Fruit fly (Drosophila melanogaster) S2 (cell line): ENCODE results near the gene Prosbeta7.

Experiments used
- CG8478 ChIP-seq: fragments of >200 bp; optimal IDR thresholded peaks from 2 replicates; lab custom pipeline; 2018
- CTCF ChIP-seq, 2 experiments: fragments of >200 bp; optimal IDR thresholded peaks; 2 replicates each; lab custom pipeline; 2018

The Prosbeta7 gene

DNA sequence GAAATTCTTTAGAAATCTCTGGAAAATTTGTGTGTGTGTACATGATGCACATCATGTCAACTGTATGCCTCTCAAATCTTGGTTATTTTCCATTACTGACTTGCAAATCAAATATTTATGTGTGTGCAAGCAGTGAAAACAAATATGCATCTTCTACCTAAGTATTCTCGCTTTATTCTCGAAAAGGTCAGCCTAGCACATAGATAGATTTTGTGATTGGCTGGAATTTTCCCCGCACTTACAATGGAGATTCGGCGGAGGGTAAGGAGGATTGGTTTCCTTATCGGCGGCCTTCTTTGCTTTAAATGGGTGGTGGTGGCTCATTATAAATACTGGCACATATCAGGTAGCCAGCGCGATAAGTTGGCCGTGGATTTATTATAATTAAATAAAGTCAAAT, 30.3 kb downstream of the Prosbeta7 start:
- no peak for TF ChIP-seq CG8478 (lab: Kevin White, UChicago)
- no peak for TF ChIP-seq CTCF (optimal IDR thresholded peaks at IDR 0.05; lab: Kevin White, UChicago)

DNA sequence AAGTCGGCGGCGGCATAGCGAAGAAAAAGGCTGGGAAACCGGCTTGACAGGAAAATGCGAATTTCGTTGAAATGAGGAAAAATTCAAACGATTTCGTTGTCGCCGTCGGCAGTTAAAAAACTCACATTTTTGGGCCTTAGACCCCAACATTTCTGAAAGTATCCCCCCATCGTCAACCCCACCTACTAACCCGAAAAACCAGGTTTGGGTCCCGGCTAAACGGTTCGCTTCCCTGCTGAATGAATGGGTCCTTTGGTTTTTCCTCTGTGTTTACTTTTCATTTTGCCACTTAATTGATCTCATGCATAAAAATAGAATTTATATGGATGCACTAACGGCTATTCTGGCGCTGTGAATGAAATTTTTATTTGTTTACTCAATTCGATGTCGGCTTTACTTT, 32.0 kb downstream of the Prosbeta7 start:
- peak in 1 of 2 experiments; percentile 39 for TF ChIP-seq CTCF (optimal IDR thresholded peaks at IDR 0.05; lab: Kevin White, UChicago)
- TF ChIP-seq CG8478 (lab: Kevin White, UChicago) = no peak

DNA sequence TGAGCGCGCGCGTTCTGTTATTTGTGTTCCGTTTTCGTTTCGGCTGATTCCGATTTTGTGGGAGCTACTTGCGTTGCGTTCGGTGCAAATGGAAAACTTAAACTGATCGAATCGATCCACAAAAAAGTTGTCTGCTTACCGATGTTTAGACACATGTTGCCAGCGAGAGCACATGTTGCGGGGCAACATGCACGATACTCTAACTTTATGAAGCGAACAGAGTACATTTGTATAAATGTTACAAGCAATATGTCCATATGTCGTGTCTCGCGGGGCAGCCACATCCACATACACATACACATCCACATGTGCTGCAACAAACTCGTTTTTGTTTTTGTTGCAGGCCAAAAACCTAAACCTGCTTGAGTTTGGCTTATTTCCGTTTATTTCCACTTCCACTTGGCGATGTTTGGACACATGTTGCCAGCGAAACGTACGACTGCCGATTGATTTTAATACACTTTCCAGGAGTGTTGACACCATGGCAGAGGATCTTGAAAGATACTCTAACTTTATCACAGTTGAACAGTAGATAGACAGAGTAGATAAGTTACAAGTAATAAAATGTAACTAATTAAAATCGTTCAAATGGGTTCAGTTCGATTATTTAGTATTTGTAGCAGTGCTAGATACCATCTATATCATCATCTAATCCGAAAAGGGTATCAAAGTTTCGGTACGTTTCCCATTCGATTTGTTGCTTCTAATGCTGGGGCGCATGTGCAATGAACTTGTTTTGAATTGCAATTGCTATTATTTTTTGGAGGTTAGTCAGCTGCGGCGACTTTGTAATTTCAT, 34.2 kb downstream of the Prosbeta7 start:
- TF ChIP-seq CTCF (optimal IDR thresholded peaks at IDR 0.05; lab: Kevin White, UChicago) = no peak
- no peak for TF ChIP-seq CG8478 (lab: Kevin White, UChicago)

DNA sequence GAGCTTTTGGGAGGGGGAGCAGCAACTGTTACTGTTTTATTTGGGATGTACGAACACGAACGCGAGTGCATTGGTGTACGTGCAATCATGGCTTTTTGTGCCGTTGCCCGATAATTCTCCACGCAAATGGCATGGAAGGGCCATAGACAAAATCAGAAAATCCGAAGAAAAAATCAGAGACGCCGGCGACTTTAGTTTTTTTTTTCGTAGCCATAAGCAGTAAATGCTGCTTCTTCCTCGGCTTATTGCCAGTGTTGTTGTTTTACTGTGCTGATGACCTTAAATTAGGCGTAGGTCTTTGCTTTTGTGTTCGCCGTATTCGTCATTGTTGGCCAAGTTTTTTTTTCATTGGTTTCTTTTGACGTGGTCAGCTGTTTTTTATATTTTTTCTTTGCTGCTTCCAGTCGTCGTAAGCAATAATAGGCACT, 36.0 kb downstream of the Prosbeta7 start:
- TF ChIP-seq CG8478 (lab: Kevin White, UChicago) = no peak
- no peak for TF ChIP-seq CTCF (optimal IDR thresholded peaks at IDR 0.05; lab: Kevin White, UChicago)

DNA sequence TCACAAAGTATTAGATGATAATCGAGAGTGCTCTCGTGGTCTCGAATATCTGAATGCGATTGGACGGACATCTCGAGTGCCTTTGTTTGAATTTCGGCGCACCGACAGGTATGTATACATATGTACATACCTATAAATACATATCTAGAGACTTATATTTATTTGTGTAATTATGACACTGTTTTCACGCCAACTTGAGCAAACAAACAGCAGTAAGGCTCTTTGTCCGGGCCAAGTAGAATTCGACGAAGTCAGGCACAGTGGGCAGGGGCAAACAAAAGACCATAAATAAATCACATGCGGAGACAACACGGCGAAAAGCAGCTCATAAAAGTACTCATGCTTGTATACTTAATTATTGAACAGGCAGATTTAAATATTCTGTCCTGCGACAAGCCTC, 37.5 kb downstream of the Prosbeta7 start:
- TF ChIP-seq CTCF (optimal IDR thresholded peaks at IDR 0.05; lab: Kevin White, UChicago) (no peak), CG8478 (lab: Kevin White, UChicago) (no peak)

DNA sequence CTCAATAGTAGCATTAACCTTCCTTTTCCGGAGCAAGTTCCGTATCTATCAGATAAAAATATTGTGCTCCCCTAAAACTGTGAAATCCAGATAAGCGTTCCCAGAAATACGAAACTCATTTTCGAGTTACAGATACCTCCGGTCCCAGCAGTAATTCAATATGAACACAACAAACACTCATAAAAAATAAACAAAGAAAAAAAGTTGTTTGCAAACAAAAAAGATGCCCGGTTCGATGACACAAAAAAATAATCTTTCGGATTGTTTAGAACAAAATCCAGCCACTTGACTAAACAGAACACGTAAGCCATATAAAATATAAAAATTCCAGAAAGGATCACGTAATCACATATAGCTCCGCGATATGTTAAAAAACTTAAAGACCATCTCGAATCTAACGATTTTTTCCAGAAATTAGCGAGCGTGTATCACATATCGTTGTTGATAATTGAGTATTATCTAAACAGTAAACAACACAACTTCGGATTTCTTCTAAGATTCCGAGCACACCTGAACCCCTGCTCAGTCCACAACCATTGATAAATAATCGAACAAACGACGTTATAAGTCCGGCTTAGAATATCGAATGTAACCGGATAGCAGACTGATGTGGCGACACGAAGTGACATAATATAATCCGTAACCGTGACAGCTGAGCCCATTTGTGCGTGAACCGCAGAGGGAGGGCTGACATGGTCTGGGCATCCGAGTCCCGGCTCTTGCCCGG, 38.9 kb downstream of the Prosbeta7 start:
- no peak for TF ChIP-seq CG8478 (lab: Kevin White, UChicago)
- TF ChIP-seq CTCF (optimal IDR thresholded peaks at IDR 0.05; lab: Kevin White, UChicago) = no peak

DNA sequence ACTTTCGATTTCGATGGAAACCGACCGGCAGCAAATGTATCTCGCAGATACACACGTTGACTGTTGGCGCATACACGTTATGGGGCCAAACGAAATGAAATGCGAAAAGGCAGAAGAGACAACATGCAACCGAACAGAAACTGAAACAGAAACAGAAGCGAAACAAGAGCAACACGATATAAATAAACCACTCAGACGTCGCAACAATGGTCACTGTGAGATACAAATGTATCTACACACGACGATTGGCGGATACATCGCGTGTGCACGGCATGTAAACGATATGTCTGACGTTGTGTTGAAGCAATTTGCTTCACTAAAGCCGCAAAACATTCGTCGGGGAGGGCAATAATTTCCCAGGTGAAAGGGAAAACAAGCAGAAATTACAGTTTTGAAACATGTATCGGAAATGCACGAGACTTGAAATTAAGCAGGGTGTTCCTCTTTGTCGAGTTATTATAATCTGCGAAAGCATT, 40.5 kb downstream of the Prosbeta7 start:
- TF ChIP-seq CG8478 (lab: Kevin White, UChicago) (no peak), CTCF (optimal IDR thresholded peaks at IDR 0.05; lab: Kevin White, UChicago) (no peak)

DNA sequence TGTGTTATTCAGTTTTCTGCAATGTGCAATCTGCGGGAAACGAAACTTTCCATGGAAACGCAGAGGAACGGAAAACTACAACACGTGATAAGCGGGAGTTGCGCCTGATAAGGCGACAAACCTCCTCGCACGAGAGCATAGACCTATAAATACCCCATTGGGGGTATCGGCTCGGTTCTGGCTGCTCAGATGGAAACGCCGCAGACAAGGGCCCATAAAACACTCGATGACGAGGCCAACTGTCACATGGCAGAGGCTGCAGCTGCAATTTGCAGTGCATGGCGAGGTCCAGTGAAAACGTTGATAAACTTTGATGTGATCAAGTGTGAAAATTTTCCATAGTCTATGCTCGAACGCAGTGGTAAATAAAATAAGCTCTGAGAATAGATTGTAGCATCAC, 41.4 kb downstream of the Prosbeta7 start:
- TF ChIP-seq CTCF (optimal IDR thresholded peaks at IDR 0.05; lab: Kevin White, UChicago) = no peak
- TF ChIP-seq CG8478 (lab: Kevin White, UChicago) = no peak

DNA sequence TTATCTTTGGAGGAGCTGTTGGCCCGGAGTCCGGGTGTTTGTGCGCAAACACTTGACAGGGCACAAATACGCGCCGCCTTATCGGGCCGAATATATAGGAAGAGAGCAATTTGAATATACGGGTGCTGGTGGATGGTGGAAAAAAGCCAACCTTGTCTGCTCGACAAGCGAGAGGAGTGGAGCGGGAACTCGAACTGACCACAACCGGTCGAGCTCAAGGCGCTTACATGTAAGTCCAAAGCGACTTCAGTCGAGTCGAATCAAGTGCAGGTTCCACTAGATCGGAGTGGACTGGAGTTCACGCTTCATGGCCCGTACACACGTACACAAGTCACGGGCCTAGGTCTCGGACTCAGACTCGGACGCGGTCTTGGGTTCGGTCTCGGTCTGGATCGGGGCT, 42.3 kb downstream of the Prosbeta7 start:
- no peak for TF ChIP-seq CG8478 (lab: Kevin White, UChicago)
- TF ChIP-seq CTCF (optimal IDR thresholded peaks at IDR 0.05; lab: Kevin White, UChicago) = no peak

DNA sequence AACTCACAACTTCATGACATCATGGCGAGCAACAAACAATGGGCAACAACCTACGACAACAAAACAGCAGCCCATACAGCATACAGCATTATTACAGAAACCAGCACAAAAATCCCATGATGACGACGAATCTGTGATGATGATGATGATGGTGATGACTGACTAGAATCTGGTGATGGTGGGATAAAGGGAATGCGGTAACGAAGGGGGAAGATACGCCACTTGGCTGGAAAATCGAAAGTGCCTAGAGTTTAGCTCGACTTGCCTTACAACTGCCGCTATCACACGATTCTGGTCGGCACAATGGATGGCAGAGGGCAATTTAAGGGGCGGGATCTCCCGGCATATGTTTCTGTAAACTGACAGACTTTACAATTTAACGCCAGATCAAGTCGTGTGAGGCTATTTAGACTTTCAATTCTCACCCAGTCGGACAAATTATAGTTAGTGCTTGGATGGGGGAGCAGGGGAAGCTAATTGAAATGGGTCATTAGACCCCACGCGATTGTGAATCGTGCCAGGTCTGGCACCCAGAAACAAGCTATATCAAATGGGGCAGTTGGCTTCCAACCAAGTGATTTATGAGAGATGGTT, 43.0 kb downstream of the Prosbeta7 start:
- TF ChIP-seq CG8478 (lab: Kevin White, UChicago) = no peak
- no peak for TF ChIP-seq CTCF (optimal IDR thresholded peaks at IDR 0.05; lab: Kevin White, UChicago)

DNA sequence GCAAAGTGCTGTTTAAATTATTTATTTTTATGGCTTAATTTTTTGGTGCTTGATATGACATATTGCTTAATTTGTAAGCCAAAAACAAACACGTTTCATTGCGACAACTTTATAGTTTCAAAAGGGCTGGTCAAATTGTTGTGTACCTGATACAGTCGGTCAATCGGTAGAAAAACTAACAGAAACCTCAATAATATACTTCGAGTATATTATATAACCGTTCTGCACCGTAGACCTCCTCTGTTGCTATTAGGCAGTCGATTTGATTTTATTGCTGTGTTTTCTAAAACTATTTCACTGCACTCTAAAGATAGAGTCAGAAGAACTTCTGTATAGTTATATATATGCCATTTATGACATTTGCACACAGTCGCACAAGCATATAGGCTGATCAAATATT, 47.9 kb downstream of the Prosbeta7 start:
- no peak for TF ChIP-seq CTCF (optimal IDR thresholded peaks at IDR 0.05; lab: Kevin White, UChicago)

DNA sequence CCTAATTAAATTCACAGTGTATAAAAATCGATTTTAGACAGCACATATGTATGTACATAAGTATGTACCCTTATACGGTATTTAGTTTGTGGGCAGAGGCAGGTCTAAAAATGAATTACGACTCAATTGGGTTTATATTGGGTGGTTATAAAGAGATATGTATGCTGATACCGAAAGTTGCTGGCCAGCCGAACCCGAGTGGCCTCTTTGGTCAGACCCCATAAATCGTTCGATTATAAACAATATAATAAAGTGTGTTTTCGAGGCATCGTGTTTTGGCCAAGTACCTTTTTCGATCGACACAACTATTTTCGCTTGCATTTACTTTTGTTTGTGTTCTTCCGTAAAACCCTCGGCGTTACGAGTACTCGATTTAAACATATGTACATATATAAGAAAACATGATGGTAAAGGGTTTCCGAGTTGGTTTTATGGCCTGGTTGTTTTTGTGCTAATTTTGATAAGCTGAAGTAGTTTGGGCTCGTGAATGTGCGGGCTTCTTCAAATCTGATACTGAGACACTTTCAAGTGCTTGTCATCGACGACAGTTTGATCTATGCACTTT, 48.8 kb downstream of the Prosbeta7 start:
- TF ChIP-seq CG8478 (lab: Kevin White, UChicago) = no peak

DNA sequence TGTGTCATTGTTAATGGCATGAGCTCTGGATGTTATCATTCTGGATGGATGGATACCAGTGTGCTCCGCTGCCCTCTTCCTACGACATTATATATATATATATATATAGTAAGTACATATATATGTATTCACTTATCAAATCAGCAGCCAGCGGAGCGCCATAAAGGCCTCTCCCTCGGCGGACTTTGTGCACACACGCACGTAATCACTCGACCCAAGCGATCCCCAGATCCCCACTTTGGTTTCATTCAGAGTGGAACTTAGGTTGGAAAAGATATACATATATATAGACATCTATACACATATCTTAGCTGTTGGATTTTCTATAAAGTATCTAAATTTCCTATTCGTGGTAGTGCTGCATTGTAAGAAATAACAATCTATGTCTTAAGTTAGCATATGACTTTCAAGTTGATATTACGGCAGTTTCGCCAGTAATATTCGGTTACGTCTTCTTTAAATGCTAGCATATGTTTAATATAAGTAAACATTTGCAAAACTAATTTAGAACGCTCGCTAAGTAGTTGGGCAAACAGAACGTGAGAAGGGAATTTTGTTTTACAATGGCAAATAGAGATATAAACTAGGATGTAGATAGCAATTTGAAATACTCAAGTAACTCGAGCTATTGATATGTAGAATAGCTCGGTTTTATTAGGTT, 49.9 kb downstream of the Prosbeta7 start:
- TF ChIP-seq CG8478 (lab: Kevin White, UChicago) (no peak), CTCF (optimal IDR thresholded peaks at IDR 0.05; lab: Kevin White, UChicago) (no peak)
